Worm (Caenorhabditis elegans): Measurements from ENCODE around the gene pha-4.

The pha-4 gene

ce11 chrV:20770061-20770460 lies 17.2 kb downstream of the pha-4 start, which contains the start of gene elp-1:
Gene elp-1 (minus strand): TSS chrV:20770161.
- TF ChIP-seq aly-1 (tag; optimal IDR thresholded peaks at IDR 0.05), result no peak

- TF ChIP-seq ets-7 (tag; optimal IDR thresholded peaks at IDR 0.05) (no peak), ama-1 (optimal IDR thresholded peaks at IDR 0.05) (no peak), sea-1 (GFP tag; conservative IDR thresholded peaks at IDR 0.05) (no peak), scrt-1 (GFP tag; IDR thresholded peaks at IDR 0.05) (no peak), pes-1 (GFP tag; IDR thresholded peaks at IDR 0.05) (no peak), hmg-4 (GFP tag; optimal IDR thresholded peaks at IDR 0.05) (no peak), hmbx-1 (tag; optimal IDR thresholded peaks at IDR 0.05) (no peak), flt-1 (GFP tag; IDR thresholded peaks at IDR 0.05) (no peak), hnd-1 (tag; optimal IDR thresholded peaks at IDR 0.05) (no peak), tbx-11 (GFP tag; IDR thresholded peaks at IDR 0.05) (no peak), ceh-36 (tag; optimal IDR thresholded peaks at IDR 0.05) (no peak), ceh-13 (GFP tag; optimal IDR thresholded peaks at IDR 0.05) (no peak), tra-4 (tag; optimal IDR thresholded peaks at IDR 0.05) (no peak), B0310.2 (tag; optimal IDR thresholded peaks at IDR 0.05) (no peak), aly-1 (tag; optimal IDR thresholded peaks at IDR 0.05) (no peak)
These were observed 18.0 kb downstream of the pha-4 start for ce11 chrV:20770846-20771245.

- no peak for TF ChIP-seq ceh-36 (tag; optimal IDR thresholded peaks at IDR 0.05)
- no peak for TF ChIP-seq scrt-1 (GFP tag; IDR thresholded peaks at IDR 0.05)
- no peak for TF ChIP-seq sea-1 (GFP tag; conservative IDR thresholded peaks at IDR 0.05)
- TF ChIP-seq tbx-11 (GFP tag; IDR thresholded peaks at IDR 0.05), result no peak
- no peak for TF ChIP-seq tbx-37 (GFP tag; conservative IDR thresholded peaks at IDR 0.05)
- no peak for TF ChIP-seq hmbx-1 (tag; optimal IDR thresholded peaks at IDR 0.05)
- TF ChIP-seq flt-1 (GFP tag; IDR thresholded peaks at IDR 0.05), result no peak
- TF ChIP-seq pes-1 (GFP tag; IDR thresholded peaks at IDR 0.05), result no peak
- TF ChIP-seq aly-1 (tag; optimal IDR thresholded peaks at IDR 0.05), result no peak
- TF ChIP-seq ama-1 (optimal IDR thresholded peaks at IDR 0.05), result no peak
- no peak for TF ChIP-seq hnd-1 (tag; optimal IDR thresholded peaks at IDR 0.05)
- TF ChIP-seq tra-4 (tag; optimal IDR thresholded peaks at IDR 0.05), result no peak
- TF ChIP-seq F13C5.2 (tag; optimal IDR thresholded peaks at IDR 0.05), result no peak
- TF ChIP-seq ets-7 (tag; optimal IDR thresholded peaks at IDR 0.05), result no peak
- no peak for TF ChIP-seq hmg-4 (GFP tag; optimal IDR thresholded peaks at IDR 0.05)
- no peak for TF ChIP-seq ceh-13 (GFP tag; optimal IDR thresholded peaks at IDR 0.05)
These were observed 18.9 kb downstream of the pha-4 start for ce11 chrV:20771702-20772101.

ce11 chrV:20773647-20774046 lies 20.8 kb downstream of the pha-4 start, which contains the start of gene F38A6.5:
Gene F38A6.5 (minus strand): TSS chrV:20773747.
- TF ChIP-seq scrt-1 (GFP tag; IDR thresholded peaks at IDR 0.05), result no peak
- TF ChIP-seq flt-1 (GFP tag; IDR thresholded peaks at IDR 0.05), result no peak
- no peak for TF ChIP-seq B0310.2 (tag; optimal IDR thresholded peaks at IDR 0.05)
- no peak for TF ChIP-seq ceh-13 (GFP tag; optimal IDR thresholded peaks at IDR 0.05)
- no peak for TF ChIP-seq tbx-11 (GFP tag; IDR thresholded peaks at IDR 0.05)
- TF ChIP-seq hmbx-1 (tag; optimal IDR thresholded peaks at IDR 0.05), result no peak
- no peak for TF ChIP-seq ceh-36 (tag; optimal IDR thresholded peaks at IDR 0.05)
- no peak for TF ChIP-seq tbx-37 (GFP tag; conservative IDR thresholded peaks at IDR 0.05)
- no peak for TF ChIP-seq hnd-1 (tag; optimal IDR thresholded peaks at IDR 0.05)
- TF ChIP-seq hmg-4 (GFP tag; optimal IDR thresholded peaks at IDR 0.05), result no peak
- no peak for TF ChIP-seq sea-1 (GFP tag; conservative IDR thresholded peaks at IDR 0.05)
- no peak for TF ChIP-seq pes-1 (GFP tag; IDR thresholded peaks at IDR 0.05)
- TF ChIP-seq ama-1 (optimal IDR thresholded peaks at IDR 0.05), result no peak
- TF ChIP-seq ets-7 (tag; optimal IDR thresholded peaks at IDR 0.05), result no peak
- TF ChIP-seq aly-1 (tag; optimal IDR thresholded peaks at IDR 0.05), result no peak
- no peak for TF ChIP-seq tra-4 (tag; optimal IDR thresholded peaks at IDR 0.05)
- no peak for TF ChIP-seq F13C5.2 (tag; optimal IDR thresholded peaks at IDR 0.05)

ce11 chrV:20775269-20775668 lies 22.4 kb downstream of the pha-4 start, which contains the start of gene F38A6.4:
Gene F38A6.4 (minus strand): TSS chrV:20775369.
- no peak for TF ChIP-seq tbx-37 (GFP tag; conservative IDR thresholded peaks at IDR 0.05)
- no peak for TF ChIP-seq pes-1 (GFP tag; IDR thresholded peaks at IDR 0.05)
- no peak for TF ChIP-seq hmg-4 (GFP tag; optimal IDR thresholded peaks at IDR 0.05)
- no peak for TF ChIP-seq ceh-36 (tag; optimal IDR thresholded peaks at IDR 0.05)
- TF ChIP-seq sea-1 (GFP tag; conservative IDR thresholded peaks at IDR 0.05), result no peak

ce11 chrV:20776761-20777160 lies 23.9 kb downstream of the pha-4 start:
- TF ChIP-seq B0310.2 (tag; optimal IDR thresholded peaks at IDR 0.05) (no peak), tbx-37 (GFP tag; conservative IDR thresholded peaks at IDR 0.05) (no peak), pes-1 (GFP tag; IDR thresholded peaks at IDR 0.05) (no peak), tra-4 (tag; optimal IDR thresholded peaks at IDR 0.05) (no peak), sea-1 (GFP tag; conservative IDR thresholded peaks at IDR 0.05) (no peak)

- no peak for TF ChIP-seq ceh-36 (tag; optimal IDR thresholded peaks at IDR 0.05)
- no peak for TF ChIP-seq aly-1 (tag; optimal IDR thresholded peaks at IDR 0.05)
- no peak for TF ChIP-seq ets-7 (tag; optimal IDR thresholded peaks at IDR 0.05)
- no peak for TF ChIP-seq hmbx-1 (tag; optimal IDR thresholded peaks at IDR 0.05)
- no peak for TF ChIP-seq pes-1 (GFP tag; IDR thresholded peaks at IDR 0.05)
- no peak for TF ChIP-seq flt-1 (GFP tag; IDR thresholded peaks at IDR 0.05)
- TF ChIP-seq hmg-4 (GFP tag; optimal IDR thresholded peaks at IDR 0.05), result peak; percentile 10
- TF ChIP-seq F13C5.2 (tag; optimal IDR thresholded peaks at IDR 0.05), result peak; percentile 21
- TF ChIP-seq hnd-1 (tag; optimal IDR thresholded peaks at IDR 0.05), result no peak
These were observed 25.4 kb downstream of the pha-4 start for ce11 chrV:20778257-20778697.

ce11 chrV:20778886-20779285 lies 26.0 kb downstream of the pha-4 start:
- TF ChIP-seq scrt-1 (GFP tag; IDR thresholded peaks at IDR 0.05) (no peak), hnd-1 (tag; optimal IDR thresholded peaks at IDR 0.05) (no peak), pes-1 (GFP tag; IDR thresholded peaks at IDR 0.05) (no peak), ceh-13 (GFP tag; optimal IDR thresholded peaks at IDR 0.05) (no peak), ets-7 (tag; optimal IDR thresholded peaks at IDR 0.05) (no peak)
